Fruit fly (Drosophila melanogaster) whole organism, prepupa: ENCODE measurements around the gene Nepl3.

Experiments
- Blimp-1 ChIP-seq: fragments of 200-800 bp; sonication (Bioruptor generic); optimal IDR thresholded peaks from 3 replicates; lab custom pipeline; 2017; ENCODE audit warnings: missing biosample characterization, missing genetic modification characterization, mild to moderate bottlenecking, moderate library complexity, missing genetic modification reagents
- CG16779 ChIP-seq: fragments of 200-800 bp; sonication (Bioruptor generic); optimal IDR thresholded peaks from 3 replicates; lab custom pipeline; 2017; ENCODE audit warnings: missing biosample characterization, mild to moderate bottlenecking, missing genetic modification characterization
- CG32006 ChIP-seq: fragments of 200-800 bp; sonication (Bioruptor generic); optimal IDR thresholded peaks from 3 replicates; lab custom pipeline; 2017; ENCODE audit warnings: missing biosample characterization, mild to moderate bottlenecking, missing genetic modification characterization
- CG6276 ChIP-seq: fragments of 200-800 bp; sonication (Bioruptor generic); optimal IDR thresholded peaks from 2 replicates; lab custom pipeline; 2017; ENCODE audit warnings: missing biosample characterization, mild to moderate bottlenecking, missing genetic modification characterization
- CG6808 ChIP-seq: fragments of 200-800 bp; sonication (Bioruptor generic); optimal IDR thresholded peaks from 3 replicates; lab custom pipeline; 2017; ENCODE audit warnings: missing biosample characterization, missing genetic modification characterization, mild to moderate bottlenecking, moderate library complexity, missing genetic modification reagents
- Eip93F ChIP-seq: fragments of 200-800 bp; sonication (Bioruptor generic); optimal IDR thresholded peaks from 2 replicates; lab custom pipeline; 2016; ENCODE audit warnings: missing biosample characterization, mild to moderate bottlenecking, missing genetic modification characterization
- Gug ChIP-seq: fragments of 200-800 bp; sonication (Bioruptor generic); IDR thresholded peaks from 2 replicates; pipeline ENCODE4 v1.3.6; 2022; ENCODE audit warnings: missing biosample characterization, missing genetic modification characterization
- Met ChIP-seq: fragments of 200-800 bp; sonication (Bioruptor generic); optimal IDR thresholded peaks from 3 replicates; lab custom pipeline; 2016; ENCODE audit warnings: missing biosample characterization, missing genetic modification characterization
- Sox102F ChIP-seq: fragments of 200-800 bp; sonication (Bioruptor generic); optimal IDR thresholded peaks from 2 replicates; lab custom pipeline; 2016; ENCODE audit warnings: missing biosample characterization, mild to moderate bottlenecking, missing genetic modification characterization
- acj6 ChIP-seq: fragments of 200-800 bp; sonication (Bioruptor generic); optimal IDR thresholded peaks from 3 replicates; lab custom pipeline; 2016; ENCODE audit warnings: missing biosample characterization, missing genetic modification characterization

DNA sequence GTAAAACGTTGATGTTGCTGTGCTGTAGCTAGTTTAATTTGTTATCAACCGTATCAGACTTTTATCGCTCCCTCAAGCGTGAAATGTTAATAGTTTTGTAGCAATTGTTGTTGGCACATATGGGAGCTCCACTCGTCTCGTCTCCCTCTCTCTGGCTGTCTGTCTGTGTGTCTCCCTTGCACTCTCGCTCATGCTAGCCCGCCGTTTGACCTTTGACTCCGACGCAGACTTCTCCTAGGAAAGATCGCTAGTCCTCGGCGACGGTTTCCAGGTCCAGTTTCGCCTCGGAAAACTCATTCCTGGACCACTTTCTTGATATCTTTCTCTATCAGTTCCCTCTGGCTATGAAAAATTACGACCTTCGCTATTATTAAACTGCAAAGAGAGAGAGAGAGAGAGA lies 21.2 kb upstream of the Nepl3 start:
- TF ChIP-seq CG32006 (GFP tag; lab: Kevin White, UChicago) (no peak), Gug (GFP tag; lab: Robert Waterston, UW) (no peak), CG6276 (no peak), Blimp-1 (GFP tag; lab: Kevin White, UChicago) (no peak), CG6808 (GFP tag; lab: Kevin White, UChicago) (no peak), CG16779 (tag; lab: Kevin White, UChicago) (no peak), Sox102F (GFP tag; lab: Kevin White, UChicago) (no peak), acj6 (GFP tag; lab: Kevin White, UChicago) (no peak), Met (GFP tag; lab: Kevin White, UChicago) (no peak), Eip93F (no peak)
